Fruit fly (Drosophila melanogaster) whole organism, embryonic: ENCODE results near the gene CG3984.

Experiments used
- Asciz ChIP-seq: fragments of 200-800 bp; sonication (Bioruptor generic); optimal IDR thresholded peaks from 2 replicates; lab custom pipeline; 2017; ENCODE audit warnings: missing biosample characterization, mild to moderate bottlenecking, missing genetic modification characterization, missing genetic modification reagents
- B-H1 ChIP-seq: fragments of 200-800 bp; sonication (Bioruptor generic); IDR thresholded peaks from 3 replicates; pipeline ENCODE4 v1.3.6; 2022; ENCODE audit warnings: missing biosample characterization, missing genetic modification characterization
- CG10654 ChIP-seq: fragments of 200-800 bp; sonication (Bioruptor generic); optimal IDR thresholded peaks from 2 replicates; lab custom pipeline; 2016; ENCODE audit warnings: missing biosample characterization, missing genetic modification characterization
- CG11456 ChIP-seq: fragments of 200-800 bp; sonication (Bioruptor generic); IDR thresholded peaks from 3 replicates; pipeline ENCODE4 v1.3.6; 2022; ENCODE audit warnings: missing biosample characterization, missing genetic modification characterization
- CG12155 ChIP-seq: fragments of 200-800 bp; sonication (Bioruptor generic); optimal IDR thresholded peaks from 3 replicates; lab custom pipeline; 2016; ENCODE audit warnings: missing biosample characterization, missing genetic modification characterization
- CG12219 ChIP-seq: fragments of 200-800 bp; sonication (Bioruptor generic); optimal IDR thresholded peaks from 3 replicates; lab custom pipeline; 2018; ENCODE audit warnings: missing biosample characterization, mild to moderate bottlenecking, missing genetic modification characterization
- CG12659 ChIP-seq: fragments of 200-800 bp; sonication (Bioruptor generic); optimal IDR thresholded peaks from 3 replicates; lab custom pipeline; 2017; ENCODE audit warnings: mild to moderate bottlenecking, missing biosample characterization, missing genetic modification reagents, missing genetic modification characterization
- CG12769 ChIP-seq: fragments of 200-800 bp; sonication (Bioruptor generic); optimal IDR thresholded peaks from 2 replicates; lab custom pipeline; 2019; ENCODE audit warnings: missing biosample characterization, mild to moderate bottlenecking, missing genetic modification characterization, moderate library complexity
- CG13894 ChIP-seq: fragments of 200-800 bp; sonication (Bioruptor generic); optimal IDR thresholded peaks from 3 replicates; lab custom pipeline; 2018; ENCODE audit warnings: missing biosample characterization, mild to moderate bottlenecking, missing genetic modification characterization, moderate library complexity
- CG15269 ChIP-seq: fragments of 200-800 bp; sonication (Bioruptor generic); optimal IDR thresholded peaks from 2 replicates; lab custom pipeline; 2018; ENCODE audit warnings: missing biosample characterization, mild to moderate bottlenecking, missing genetic modification characterization, moderate library complexity
- CG18011 ChIP-seq: fragments of 200-800 bp; sonication (Bioruptor generic); optimal IDR thresholded peaks from 2 replicates; lab custom pipeline; 2017; ENCODE audit warnings: missing biosample characterization, missing genetic modification characterization, mild to moderate bottlenecking, moderate library complexity, missing genotype
- CG18262 ChIP-seq: fragments of 200-800 bp; optimal IDR thresholded peaks from 3 replicates; lab custom pipeline; 2019; ENCODE audit warnings: missing biosample characterization, mild to moderate bottlenecking, missing genetic modification characterization, moderate library complexity
- CG1832 ChIP-seq: fragments of 200-800 bp; sonication (Bioruptor generic); optimal IDR thresholded peaks from 2 replicates; lab custom pipeline; 2017; ENCODE audit warnings: missing biosample characterization, mild to moderate bottlenecking, missing genetic modification characterization, inconsistent platforms
- CG31441 ChIP-seq: fragments of 200-800 bp; sonication (Bioruptor generic); IDR thresholded peaks from 2 replicates; pipeline ENCODE4 v1.3.6; 2022; ENCODE audit warnings: missing biosample characterization, missing genetic modification characterization
- CG3281 ChIP-seq: fragments of 200-800 bp; sonication (Bioruptor generic); optimal IDR thresholded peaks from 3 replicates; lab custom pipeline; 2017; ENCODE audit warnings: missing biosample characterization, mild to moderate bottlenecking, missing genetic modification characterization
- CG4424 ChIP-seq: fragments of 200-800 bp; sonication (Bioruptor generic); optimal IDR thresholded peaks from 3 replicates; lab custom pipeline; 2016; ENCODE audit warnings: missing biosample characterization, missing genetic modification characterization
- CG6765 ChIP-seq: fragments of 200-800 bp; sonication (Bioruptor generic); optimal IDR thresholded peaks from 3 replicates; lab custom pipeline; 2017; ENCODE audit warnings: missing biosample characterization, mild to moderate bottlenecking, missing genetic modification characterization
- CG7372 ChIP-seq: fragments of 200-800 bp; sonication (Bioruptor generic); IDR thresholded peaks from 2 replicates; pipeline ENCODE4 v1.3.6; 2022; ENCODE audit warnings: missing biosample characterization, missing genetic modification characterization
- CG7556 ChIP-seq: fragments of 200-800 bp; sonication (Bioruptor generic); optimal IDR thresholded peaks from 2 replicates; lab custom pipeline; 2017; ENCODE audit warnings: missing biosample characterization, mild to moderate bottlenecking, missing genetic modification characterization
- CG9437 ChIP-seq: fragments of 200-800 bp; sonication (Bioruptor generic); optimal IDR thresholded peaks from 2 replicates; lab custom pipeline; 2018; ENCODE audit warnings: missing biosample characterization, mild to moderate bottlenecking, missing genetic modification characterization
- ERR ChIP-seq: fragments of 200-800 bp; sonication (Bioruptor generic); optimal IDR thresholded peaks from 2 replicates; lab custom pipeline; 2016; ENCODE audit warnings: missing biosample characterization, missing genetic modification characterization
- Ets97D ChIP-seq: fragments of 200-800 bp; sonication (Bioruptor generic); optimal IDR thresholded peaks from 3 replicates; lab custom pipeline; 2016; ENCODE audit warnings: missing biosample characterization, missing genetic modification characterization
- Fer1 ChIP-seq: fragments of 200-800 bp; sonication (Bioruptor generic); optimal IDR thresholded peaks from 2 replicates; lab custom pipeline; 2017; ENCODE audit warnings: missing biosample characterization, mild to moderate bottlenecking, missing genetic modification characterization
- Hmr ChIP-seq: fragments of 200-800 bp; sonication (Bioruptor generic); optimal IDR thresholded peaks from 3 replicates; lab custom pipeline; 2017; ENCODE audit warnings: mild to moderate bottlenecking, missing biosample characterization, missing genetic modification reagents, missing genetic modification characterization
- Mad ChIP-seq: fragments of 200-800 bp; sonication (Bioruptor generic); optimal IDR thresholded peaks from 2 replicates; lab custom pipeline; 2016; ENCODE audit warnings: missing biosample characterization, missing genetic modification characterization
- Nf-YA ChIP-seq: fragments of 200-800 bp; sonication (Bioruptor generic); IDR thresholded peaks from 2 replicates; pipeline ENCODE4 v1.3.6; 2022; ENCODE audit warnings: missing biosample characterization, missing genetic modification characterization
- Sox100B ChIP-seq: fragments of 200-800 bp; sonication (Bioruptor generic); optimal IDR thresholded peaks from 3 replicates; lab custom pipeline; 2018; ENCODE audit warnings: missing biosample characterization, mild to moderate bottlenecking, missing genetic modification characterization
- Sox102F ChIP-seq: fragments of 200-800 bp; sonication (Bioruptor generic); optimal IDR thresholded peaks from 2 replicates; lab custom pipeline; 2018; ENCODE audit warnings: missing biosample characterization, mild to moderate bottlenecking, missing genetic modification characterization, moderate library complexity
- bsh ChIP-seq, 2 experiments: fragments of 200-800 bp; sonication (Bioruptor generic); optimal IDR thresholded peaks; 2 replicates each; lab custom pipeline; 2017 to 2018; ENCODE audit warnings: mild to moderate bottlenecking in 2 of 2, missing biosample characterization in 2 of 2, missing genetic modification characterization in 2 of 2, moderate library complexity in 1 of 2
- cad ChIP-seq: fragments of >200 bp; optimal IDR thresholded peaks from 2 replicates; lab custom pipeline; 2017; ENCODE audit warnings: missing biosample characterization, missing genetic modification characterization
- chn ChIP-seq: fragments of 200-800 bp; sonication (Bioruptor generic); optimal IDR thresholded peaks from 2 replicates; lab custom pipeline; 2016; ENCODE audit warnings: missing biosample characterization, missing genetic modification characterization
- crol ChIP-seq: fragments of 200-800 bp; sonication (Bioruptor generic); IDR thresholded peaks from 2 replicates; pipeline ENCODE4 v1.3.6; 2022; ENCODE audit warnings: missing biosample characterization, missing genetic modification characterization
- cwo ChIP-seq: fragments of 200-800 bp; sonication (Bioruptor generic); optimal IDR thresholded peaks from 3 replicates; lab custom pipeline; 2017; ENCODE audit warnings: missing biosample characterization, missing genetic modification characterization, mild to moderate bottlenecking, moderate library complexity, missing genetic modification reagents
- ewg ChIP-seq: fragments of 200-800 bp; sonication (Bioruptor generic); optimal IDR thresholded peaks from 3 replicates; lab custom pipeline; 2017; ENCODE audit warnings: mild to moderate bottlenecking, missing biosample characterization, missing genetic modification reagents, missing genetic modification characterization
- fd102C ChIP-seq: fragments of 200-800 bp; sonication (Bioruptor generic); optimal IDR thresholded peaks from 2 replicates; lab custom pipeline; 2018; ENCODE audit warnings: missing biosample characterization, mild to moderate bottlenecking, missing genetic modification characterization, moderate library complexity
- fd96Cb ChIP-seq: fragments of 200-800 bp; sonication (Bioruptor generic); optimal IDR thresholded peaks from 2 replicates; lab custom pipeline; 2018; ENCODE audit warnings: missing biosample characterization, mild to moderate bottlenecking, missing genetic modification characterization, moderate library complexity
- grau ChIP-seq: fragments of 200-800 bp; optimal IDR thresholded peaks from 3 replicates; lab custom pipeline; 2019; ENCODE audit warnings: missing biosample characterization, mild to moderate bottlenecking, missing genetic modification characterization, moderate library complexity
- hth ChIP-seq: fragments of >200 bp; optimal IDR thresholded peaks from 2 replicates; lab custom pipeline; 2017; ENCODE audit warnings: inconsistent platforms
- ind ChIP-seq: fragments of 200-800 bp; sonication (Bioruptor generic); optimal IDR thresholded peaks from 3 replicates; lab custom pipeline; 2016; ENCODE audit warnings: missing biosample characterization, missing genetic modification characterization
- luna ChIP-seq: fragments of 200-800 bp; sonication (Bioruptor generic); optimal IDR thresholded peaks from 2 replicates; lab custom pipeline; 2016; ENCODE audit warnings: missing biosample characterization, missing genetic modification characterization
- nerfin-1 ChIP-seq: fragments of 200-800 bp; sonication (Bioruptor generic); optimal IDR thresholded peaks from 3 replicates; lab custom pipeline; 2019; ENCODE audit warnings: missing biosample characterization, mild to moderate bottlenecking, missing genetic modification characterization, moderate library complexity
- oc ChIP-seq: fragments of 200-800 bp; sonication (Bioruptor generic); optimal IDR thresholded peaks from 2 replicates; lab custom pipeline; 2018; ENCODE audit warnings: missing biosample characterization, mild to moderate bottlenecking, missing genetic modification characterization, moderate library complexity
- onecut ChIP-seq: fragments of 200-800 bp; sonication (Bioruptor generic); IDR thresholded peaks from 2 replicates; pipeline ENCODE4 v1.3.6; 2022; ENCODE audit warnings: missing biosample characterization, missing genetic modification characterization
- pita ChIP-seq: fragments of 200-800 bp; sonication (Bioruptor generic); optimal IDR thresholded peaks from 2 replicates; lab custom pipeline; 2017; ENCODE audit warnings: missing biosample characterization, mild to moderate bottlenecking, missing genetic modification characterization
- salm ChIP-seq: fragments of 200-800 bp; sonication (Bioruptor generic); optimal IDR thresholded peaks from 2 replicates; lab custom pipeline; 2018; ENCODE audit warnings: missing biosample characterization, mild to moderate bottlenecking, missing genetic modification characterization
- schlank ChIP-seq: fragments of 200-800 bp; sonication (Bioruptor generic); optimal IDR thresholded peaks from 2 replicates; lab custom pipeline; 2018; ENCODE audit warnings: missing biosample characterization, mild to moderate bottlenecking, missing genetic modification characterization
- stc ChIP-seq: fragments of 200-800 bp; sonication (Bioruptor generic); IDR thresholded peaks from 2 replicates; pipeline ENCODE4 v1.3.6; 2022; ENCODE audit warnings: missing biosample characterization, missing genetic modification characterization
- vfl ChIP-seq: fragments of 200-800 bp; sonication (Bioruptor generic); optimal IDR thresholded peaks from 2 replicates; lab custom pipeline; 2016; ENCODE audit warnings: missing biosample characterization, missing genetic modification characterization
- wek ChIP-seq: fragments of 200-800 bp; sonication (Bioruptor generic); optimal IDR thresholded peaks from 3 replicates; lab custom pipeline; 2018; ENCODE audit warnings: missing biosample characterization, mild to moderate bottlenecking, missing genetic modification characterization, moderate library complexity
- zen ChIP-seq: fragments of 200-800 bp; sonication (Bioruptor generic); optimal IDR thresholded peaks from 3 replicates; lab custom pipeline; 2018; ENCODE audit warnings: missing biosample characterization, mild to moderate bottlenecking, missing genetic modification characterization, moderate library complexity
- zen2 ChIP-seq: fragments of 200-800 bp; sonication (Bioruptor generic); IDR thresholded peaks from 3 replicates; pipeline ENCODE4 v1.3.6; 2022; ENCODE audit warnings: missing biosample characterization, missing genetic modification characterization; ENCODE audit not compliant: partially characterized antibody

The CG3984 gene

DNA sequence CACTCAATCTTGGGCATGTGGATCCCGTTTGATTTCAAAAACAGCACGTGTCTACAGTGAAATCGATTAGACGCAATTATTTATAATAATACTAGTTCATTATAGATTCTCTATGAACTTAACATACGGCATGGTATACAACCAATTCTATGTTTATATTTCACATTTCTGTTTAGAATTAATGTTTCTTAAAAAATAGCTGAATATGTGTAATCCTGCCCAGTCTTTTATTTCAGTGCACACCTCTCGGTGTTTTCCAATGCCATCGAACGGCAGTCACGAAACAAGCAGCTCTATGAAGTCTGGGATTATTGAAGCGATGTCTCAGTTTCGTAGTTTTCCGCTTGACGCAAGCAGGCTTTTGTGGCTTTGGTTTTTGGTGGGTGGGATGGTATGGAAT is 19.2 kb upstream of the CG3984 start (continued):
- TF ChIP-seq hth (no peak), nerfin-1 (no peak), ind (GFP tag; lab: Kevin White, UChicago) (peak; percentile 22), CG18262 (tag; lab: Kevin White, UChicago) (peak; percentile 41), Mad (GFP tag; lab: Kevin White, UChicago) (no peak), CG31441 (GFP tag; lab: Robert Waterston, UW) (peak; percentile 56), CG12659 (no peak), wek (GFP tag; lab: Kevin White, UChicago) (no peak), zen2 (no peak), pita (GFP tag; lab: Kevin White, UChicago) (no peak), CG15269 (tag; lab: Kevin White, UChicago) (peak; percentile 54), CG9437 (GFP tag; lab: Kevin White, UChicago) (no peak), luna (GFP tag; lab: Kevin White, UChicago) (no peak), CG7372 (GFP tag; lab: Robert Waterston, UW) (no peak), cad (GFP tag; lab: Kevin White, UChicago) (no peak), onecut (GFP tag; lab: Robert Waterston, UW) (no peak), CG3281 (peak; percentile 22), grau (tag; lab: Kevin White, UChicago) (peak; percentile 52), Sox100B (GFP tag; lab: Kevin White, UChicago) (peak; percentile 28), B-H1 (GFP tag; lab: Robert Waterston, UW) (no peak), zen (tag; lab: Kevin White, UChicago) (no peak), CG10654 (GFP tag; lab: Kevin White, UChicago) (no peak), Nf-YA (GFP tag; lab: Robert Waterston, UW) (no peak), ewg (GFP tag; lab: Kevin White, UChicago) (no peak), stc (GFP tag; lab: Robert Waterston, UW) (peak; percentile 65; the same call in 1 of the 2 replicates), Ets97D (GFP tag; lab: Kevin White, UChicago) (no peak), Hmr (GFP tag; lab: Kevin White, UChicago) (peak; percentile 46), CG12155 (GFP tag; lab: Kevin White, UChicago) (no peak), CG6765 (GFP tag; lab: Kevin White, UChicago) (no peak), CG12769 (peak; percentile 24), CG18011 (no peak), Sox102F (GFP tag; lab: Kevin White, UChicago) (peak; percentile 58), salm (tag; lab: Kevin White, UChicago) (no peak), crol (GFP tag; lab: Robert Waterston, UW) (no peak), CG13894 (tag; lab: Kevin White, UChicago) (peak; percentile 53), fd102C (no peak), bsh (GFP tag; optimal IDR thresholded peaks at IDR 0.05; lab: Kevin White, UChicago) (peak in 1 of 2 experiments; percentile 39), CG11456 (no peak), CG4424 (GFP tag; lab: Kevin White, UChicago) (peak; percentile 24), ERR (no peak), CG7556 (GFP tag; lab: Kevin White, UChicago) (peak; percentile 54), vfl (no peak), cwo (peak; percentile 90), Asciz (GFP tag; lab: Kevin White, UChicago) (peak; percentile 19), fd96Cb (tag; lab: Kevin White, UChicago) (peak; percentile 8), CG1832 (GFP tag; lab: Kevin White, UChicago) (no peak), Fer1 (peak; percentile 66), schlank (tag; lab: Kevin White, UChicago) (no peak), CG12219 (no peak), chn (GFP tag; lab: Kevin White, UChicago) (no peak), oc (tag; lab: Kevin White, UChicago) (peak; percentile 46)
